Worm (Caenorhabditis elegans): Measurements from ENCODE around the gene Y45G12B.3.
A peak's percentile ranks its signal among the peaks of the same experiment; 100 is the strongest.

Gene Y45G12B.3

ce11 chrV:2652557-2653133 lies 43.4 kb downstream of the Y45G12B.3 start, which contains the start of the genes W02H5.8 and angl-1:
Gene W02H5.8, minus strand, starts transcription at chrV:2652657.
Gene angl-1, plus strand, starts transcription at chrV:2653083.
- TF ChIP-seq zag-1 (tag; optimal IDR thresholded peaks at IDR 0.05): no peak
- no peak for TF ChIP-seq efl-1 (optimal IDR thresholded peaks at IDR 0.05)
- TF ChIP-seq efl-1 (GFP tag; optimal IDR thresholded peaks at IDR 0.05 in 1 of 2): peak in 1 of 2 experiments; percentile 89
- no peak for TF ChIP-seq snu-23 (GFP tag; optimal IDR thresholded peaks at IDR 0.05)

- TF ChIP-seq pag-3 (tag; optimal IDR thresholded peaks at IDR 0.05; ENCODE audit: borderline replicate concordance, insufficient read depth): no peak
- TF ChIP-seq efl-1 (optimal IDR thresholded peaks at IDR 0.05): no peak
- peak in 1 of 2 experiments; percentile 49 for TF ChIP-seq efl-1 (GFP tag; optimal IDR thresholded peaks at IDR 0.05 in 1 of 2)
- no peak for TF ChIP-seq rnt-1 (tag; optimal IDR thresholded peaks at IDR 0.05)
- TF ChIP-seq nhr-28 (tag; optimal IDR thresholded peaks at IDR 0.05): no peak
- TF ChIP-seq lin-14 (GFP tag; optimal IDR thresholded peaks at IDR 0.05): no peak
- no peak for TF ChIP-seq skn-1 (tag; optimal IDR thresholded peaks at IDR 0.05)
- TF ChIP-seq mab-9 (GFP tag; IDR thresholded peaks at IDR 0.05): no peak
Observed at ce11 chrV:2650980-2651379, 45.1 kb downstream of the Y45G12B.3 start.

DNA sequence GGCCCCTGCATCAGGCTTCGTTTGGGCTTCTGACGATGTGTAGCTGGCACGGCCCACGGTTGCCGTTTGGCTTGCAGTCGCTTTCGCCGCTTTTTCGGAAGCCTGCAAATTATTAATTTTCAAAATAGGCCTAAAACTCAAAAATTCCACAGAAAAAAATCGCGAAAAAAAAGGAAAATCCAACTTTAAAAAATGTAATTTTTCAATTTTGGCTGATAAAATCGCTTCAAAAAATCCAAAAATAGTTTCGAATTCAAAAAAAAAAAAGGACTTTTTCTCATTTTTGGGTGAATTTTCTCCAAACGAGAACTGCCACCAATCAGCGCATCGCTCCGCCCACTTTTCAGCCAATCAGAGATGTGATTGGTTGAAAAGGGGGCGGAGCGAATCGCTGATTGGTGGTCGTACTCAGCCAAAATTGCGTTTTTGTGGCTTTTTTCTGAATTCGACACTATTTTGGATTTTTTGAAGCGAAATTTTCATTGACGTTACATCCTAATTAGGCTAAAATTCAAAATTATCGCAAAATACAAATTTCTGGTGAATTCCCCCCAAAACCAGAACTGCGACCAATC lies 48.7 kb downstream of the Y45G12B.3 start:
- TF ChIP-seq unc-86 (tag; optimal IDR thresholded peaks at IDR 0.05): no peak
- TF ChIP-seq tbx-2 (tag; optimal IDR thresholded peaks at IDR 0.05): no peak
- no peak for TF ChIP-seq C34B4.2 (tag; optimal IDR thresholded peaks at IDR 0.05)
- TF ChIP-seq skn-1 (tag; optimal IDR thresholded peaks at IDR 0.05): no peak
- no peak for TF ChIP-seq nhr-77 (tag; optimal IDR thresholded peaks at IDR 0.05)
- no peak for TF ChIP-seq unc-62 (GFP tag; optimal IDR thresholded peaks at IDR 0.05)
- TF ChIP-seq Y116A8C.19 (tag; optimal IDR thresholded peaks at IDR 0.05; ENCODE audit: borderline replicate concordance): no peak
- no peak for TF ChIP-seq nhr-11 (tag; optimal IDR thresholded peaks at IDR 0.05)
- no peak for TF ChIP-seq lin-35 (GFP tag; optimal IDR thresholded peaks at IDR 0.05)
- no peak for TF ChIP-seq grh-1 (GFP tag; IDR thresholded peaks at IDR 0.05)
- TF ChIP-seq fos-1 (tag; optimal IDR thresholded peaks at IDR 0.05): no peak
- no peak for TF ChIP-seq nhr-84 (tag; optimal IDR thresholded peaks at IDR 0.05)
- TF ChIP-seq snpc-4 (tag; optimal IDR thresholded peaks at IDR 0.05): no peak
- TF ChIP-seq ces-1 (GFP tag; optimal IDR thresholded peaks at IDR 0.05): no peak
- TF ChIP-seq tlp-1 (tag; optimal IDR thresholded peaks at IDR 0.05): no peak
- TF ChIP-seq C16A3.4 (tag; optimal IDR thresholded peaks at IDR 0.05): no peak
- TF ChIP-seq hlh-17 (GFP tag; optimal IDR thresholded peaks at IDR 0.05; ENCODE audit: borderline replicate concordance): no peak
- no peak for TF ChIP-seq sptf-1 (tag; optimal IDR thresholded peaks at IDR 0.05)
- no peak for TF ChIP-seq fkh-8 (tag; optimal IDR thresholded peaks at IDR 0.05)
- no peak for TF ChIP-seq ceh-63 (GFP tag; optimal IDR thresholded peaks at IDR 0.05)

DNA sequence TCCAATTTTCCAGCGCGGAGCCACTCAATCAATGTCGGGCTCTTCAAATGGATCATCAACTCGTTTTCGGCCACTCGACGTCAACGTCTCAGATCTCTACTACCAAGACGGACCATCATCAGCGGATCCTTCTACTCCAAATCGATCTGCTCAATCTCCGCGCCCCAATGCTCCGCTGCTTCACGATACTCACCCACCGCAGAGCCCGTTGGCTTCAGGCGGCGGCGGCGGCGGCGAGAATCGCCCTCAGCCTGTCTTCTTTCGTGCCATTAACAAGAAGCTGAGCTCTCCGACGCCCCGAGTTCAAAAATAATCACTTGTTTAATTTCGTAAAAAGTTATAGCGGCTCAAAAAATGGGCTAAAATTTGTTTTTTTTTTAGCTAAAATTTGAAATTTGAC lies 50.0 kb downstream of the Y45G12B.3 start:
- TF ChIP-seq ceh-8 (GFP tag; optimal IDR thresholded peaks at IDR 0.05) (no peak), lin-35 (GFP tag; optimal IDR thresholded peaks at IDR 0.05) (no peak), egl-13 (tag; optimal IDR thresholded peaks at IDR 0.05) (no peak), tbx-2 (tag; optimal IDR thresholded peaks at IDR 0.05) (no peak), fkh-10 (GFP tag; optimal IDR thresholded peaks at IDR 0.05) (no peak), unc-130 (tag; optimal IDR thresholded peaks at IDR 0.05) (no peak), nhr-11 (tag; optimal IDR thresholded peaks at IDR 0.05) (no peak), F16B12.6 (tag; optimal IDR thresholded peaks at IDR 0.05) (no peak), nhr-71 (tag; optimal IDR thresholded peaks at IDR 0.05) (no peak), irx-1 (tag; optimal IDR thresholded peaks at IDR 0.05) (no peak), xbp-1 (tag; optimal IDR thresholded peaks at IDR 0.05) (no peak), sptf-1 (tag; optimal IDR thresholded peaks at IDR 0.05) (no peak), lin-14 (GFP tag; optimal IDR thresholded peaks at IDR 0.05) (no peak), pqm-1 (tag; optimal IDR thresholded peaks at IDR 0.05) (no peak), hlh-4 (tag; optimal IDR thresholded peaks at IDR 0.05) (no peak), ets-5 (GFP tag; IDR thresholded peaks at IDR 0.05) (no peak)
